Worm (Caenorhabditis elegans): ENCODE measurements around the gene B0416.4.

B0416.4 gene

DNA sequence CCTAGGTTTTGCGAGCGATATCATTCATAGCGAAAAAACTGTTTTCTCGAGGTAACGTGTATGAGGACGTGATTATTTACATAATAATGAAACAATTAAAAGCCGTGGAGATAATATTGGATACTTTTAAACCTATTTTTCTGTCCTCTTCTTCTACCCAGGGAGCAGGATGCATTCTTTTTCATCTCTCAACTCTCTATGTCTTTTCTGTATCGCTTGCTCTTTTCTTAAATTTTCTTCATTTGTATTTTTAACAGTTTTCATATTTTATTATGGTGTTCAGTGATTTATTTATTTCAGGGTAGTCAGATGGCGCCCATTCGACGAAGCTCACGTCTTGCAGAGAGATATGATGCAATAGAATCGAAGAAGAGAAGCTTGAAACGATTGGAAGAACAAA, at the start of gene B0416.4:
B0416.4 (plus strand) TSS at position 301 of the 400 bp plus-strand sequence.
- no peak for TF ChIP-seq unc-62 (GFP tag; optimal IDR thresholded peaks at IDR 0.05)

DNA sequence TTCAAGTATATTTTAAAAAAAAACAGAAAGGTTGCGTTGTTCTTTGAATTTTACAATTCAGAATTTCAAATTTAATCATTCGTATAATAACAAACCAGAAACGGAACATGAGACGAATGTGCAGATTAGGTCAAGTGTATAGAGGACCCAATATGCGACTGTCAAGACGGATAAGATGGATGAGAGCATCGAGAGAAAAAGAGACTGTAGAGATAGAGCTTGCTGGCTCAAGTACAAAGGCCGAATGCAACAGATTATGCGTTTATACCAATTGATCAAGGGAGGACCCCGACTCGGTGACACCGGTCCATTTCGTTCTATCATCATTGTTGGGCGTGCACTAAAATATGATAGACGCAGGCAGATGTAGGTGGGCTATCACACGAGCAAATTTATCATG, 48.4 kb upstream of the B0416.4 start:
- TF ChIP-seq unc-62 (GFP tag; optimal IDR thresholded peaks at IDR 0.05), result no peak

- TF ChIP-seq unc-62 (GFP tag; optimal IDR thresholded peaks at IDR 0.05), result no peak
Observed at ce11 chrX:9231556-9231955, 47.2 kb upstream of the B0416.4 start.

DNA sequence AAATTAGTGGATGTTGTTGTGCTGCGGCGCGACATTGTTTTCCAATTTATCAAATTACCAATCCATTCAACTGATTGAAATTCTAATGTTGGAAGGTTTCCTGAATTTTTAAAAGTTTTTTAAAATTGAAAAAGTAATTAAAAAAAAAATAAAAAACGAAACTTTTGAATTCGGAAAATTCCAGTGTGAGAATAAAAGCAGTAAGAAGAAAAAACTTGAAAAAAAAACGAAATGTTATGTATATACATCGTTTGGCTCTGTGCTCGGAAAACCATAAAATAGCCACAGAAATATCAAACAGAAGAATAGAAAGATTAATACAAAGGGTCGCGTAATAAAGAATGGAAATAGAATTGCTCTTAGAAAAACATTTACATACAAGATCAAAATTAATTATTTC, 46.7 kb upstream of the B0416.4 start, which contains the start of gene vav-1:
vav-1 (minus strand) TSS at position 101 of the 400 bp plus-strand sequence.
- no peak for TF ChIP-seq unc-62 (GFP tag; optimal IDR thresholded peaks at IDR 0.05)

ce11 chrX:9233805-9234204, 44.9 kb upstream of the B0416.4 start:
- TF ChIP-seq unc-62 (GFP tag; optimal IDR thresholded peaks at IDR 0.05), result no peak

DNA sequence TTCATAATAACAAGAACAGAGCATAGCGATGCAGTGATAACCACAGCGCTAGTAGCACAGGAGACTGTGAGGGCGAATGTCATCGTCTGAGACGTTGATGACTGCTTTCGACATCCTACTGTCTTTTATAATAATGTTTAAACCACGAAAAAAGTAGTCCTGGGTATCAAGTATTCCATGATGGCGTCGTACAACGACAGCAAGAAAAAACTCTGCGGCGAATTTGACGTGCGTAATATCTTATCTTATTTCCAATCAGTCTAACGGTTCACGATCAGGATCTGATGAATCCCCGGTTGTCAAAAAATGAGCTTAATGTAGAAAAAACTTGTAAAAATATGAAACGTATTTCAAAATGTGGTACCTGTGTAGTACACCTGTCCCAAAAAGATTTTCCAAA, 44.2 kb upstream of the B0416.4 start, which contains the start of gene col-175:
col-175 (minus strand) TSS at position 101 of the 400 bp plus-strand sequence.
- no peak for TF ChIP-seq unc-62 (GFP tag; optimal IDR thresholded peaks at IDR 0.05)

- no peak for TF ChIP-seq unc-62 (GFP tag; optimal IDR thresholded peaks at IDR 0.05)
Observed at ce11 chrX:9237708-9238107, 41.0 kb upstream of the B0416.4 start.

DNA sequence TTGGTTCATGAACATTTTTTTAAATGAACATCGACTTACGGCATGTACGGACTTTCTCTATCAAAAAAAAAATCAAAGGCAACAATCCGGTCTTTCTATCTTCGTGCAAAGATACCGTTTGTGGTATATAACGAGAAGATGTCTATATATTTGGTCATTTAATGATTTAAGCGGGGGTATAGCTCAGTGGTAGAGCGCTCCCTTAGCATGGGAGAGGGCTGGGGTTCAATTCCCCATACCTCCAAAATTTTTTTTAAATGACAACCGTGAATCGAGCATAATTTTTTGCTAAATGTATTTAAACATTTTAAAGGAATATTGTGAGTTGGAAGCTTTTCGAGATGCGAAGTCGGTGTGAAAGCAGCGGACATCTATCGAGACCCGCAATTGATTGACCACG, 40.1 kb upstream of the B0416.4 start:
- no peak for TF ChIP-seq unc-62 (GFP tag; optimal IDR thresholded peaks at IDR 0.05)

ce11 chrX:9242123-9242522, 36.6 kb upstream of the B0416.4 start, which contains the start of gene lgc-4:
lgc-4 (minus strand) TSS chrX:9242223.
- no peak for TF ChIP-seq unc-62 (GFP tag; optimal IDR thresholded peaks at IDR 0.05)

DNA sequence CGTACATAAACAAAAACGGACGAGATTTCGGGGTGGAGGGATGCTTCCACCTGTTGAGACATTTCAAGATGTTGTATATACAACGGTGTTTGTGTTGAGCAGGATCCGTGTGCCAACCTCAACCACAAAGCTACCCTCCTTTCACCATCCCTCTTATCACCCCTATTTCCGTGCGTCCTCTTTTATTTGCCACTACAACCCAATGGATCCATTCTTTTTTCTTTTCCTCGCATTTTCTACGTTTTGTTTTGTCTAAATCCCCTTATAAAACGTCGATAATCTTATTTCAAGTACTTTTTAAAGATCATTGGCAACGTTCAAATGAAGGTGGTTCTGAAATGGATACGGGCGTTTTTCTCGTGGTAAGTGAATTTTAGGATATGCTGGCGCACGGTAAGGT, 35.5 kb upstream of the B0416.4 start, which contains the start of gene gpa-12:
gpa-12 (plus strand) TSS at position 301 of the 400 bp plus-strand sequence.
- TF ChIP-seq unc-62 (GFP tag; optimal IDR thresholded peaks at IDR 0.05), result no peak

DNA sequence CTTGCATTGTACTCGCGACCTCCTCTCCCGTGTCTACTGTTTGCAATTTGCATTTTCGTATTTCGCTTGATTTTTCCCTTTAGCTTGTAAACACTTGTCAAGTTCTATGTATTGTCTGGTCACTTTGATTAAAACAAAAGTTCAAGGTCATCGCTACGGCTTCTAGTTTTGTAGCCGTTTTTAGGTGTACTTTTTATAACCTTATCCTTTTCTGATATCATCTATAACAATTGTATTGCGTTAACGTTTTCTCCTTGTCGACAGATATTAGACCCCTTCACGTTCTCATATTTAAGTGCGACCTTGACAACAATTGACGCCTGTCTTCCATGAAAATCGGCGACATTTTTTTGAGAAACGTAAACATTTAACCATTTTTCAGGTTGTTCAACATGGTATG, 32.1 kb upstream of the B0416.4 start:
- no peak for TF ChIP-seq unc-62 (GFP tag; optimal IDR thresholded peaks at IDR 0.05)

ce11 chrX:9248083-9248805, 30.5 kb upstream of the B0416.4 start:
- TF ChIP-seq unc-62 (GFP tag; optimal IDR thresholded peaks at IDR 0.05), result no peak

- TF ChIP-seq unc-62 (GFP tag; optimal IDR thresholded peaks at IDR 0.05), result no peak
Observed at ce11 chrX:9251488-9251887, 27.3 kb upstream of the B0416.4 start, which contains the start of gene pes-8. pes-8 (plus strand) TSS chrX:9251788.

DNA sequence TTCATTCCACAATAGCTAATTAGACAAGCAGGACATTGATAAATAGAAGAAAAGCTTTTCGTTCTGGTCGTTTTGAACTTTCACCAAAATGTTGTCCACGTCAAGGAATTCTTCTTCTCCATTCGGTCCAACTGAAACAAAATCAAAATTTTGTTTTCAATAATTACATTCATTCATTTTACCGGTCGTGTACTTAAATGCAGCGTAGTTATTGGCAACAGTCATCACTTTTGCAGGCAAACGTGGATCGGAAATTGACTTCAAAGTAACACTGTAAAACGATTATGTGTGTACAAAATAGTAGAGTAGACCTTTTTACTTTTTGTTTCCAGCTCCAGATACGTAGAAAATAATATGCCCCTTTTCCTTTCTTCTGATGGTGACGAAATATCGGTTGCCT, 22.8 kb upstream of the B0416.4 start:
- no peak for TF ChIP-seq unc-62 (GFP tag; optimal IDR thresholded peaks at IDR 0.05)

DNA sequence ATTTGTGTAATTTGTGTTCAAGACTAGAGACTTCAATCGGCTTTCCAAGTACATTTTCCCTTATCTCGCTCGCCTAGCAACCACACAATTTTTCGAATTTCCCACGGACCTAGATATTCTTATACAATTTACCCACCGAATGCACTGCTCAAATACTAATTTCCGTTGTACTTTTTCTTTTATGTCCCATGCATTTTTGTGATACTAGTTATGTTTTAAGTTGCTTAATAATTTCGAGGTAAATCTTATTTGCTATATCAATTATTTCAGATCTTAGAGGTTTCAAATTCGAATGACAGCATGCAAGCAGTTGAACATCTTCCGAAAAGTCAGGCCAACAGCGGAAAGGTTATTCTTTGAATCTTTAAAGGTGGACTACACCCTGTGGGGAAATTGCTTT, 19.2 kb upstream of the B0416.4 start, which contains the start of gene F18G5.1:
F18G5.1 (plus strand) TSS at position 301 of the 400 bp plus-strand sequence.
- TF ChIP-seq unc-62 (GFP tag; optimal IDR thresholded peaks at IDR 0.05), result no peak

DNA sequence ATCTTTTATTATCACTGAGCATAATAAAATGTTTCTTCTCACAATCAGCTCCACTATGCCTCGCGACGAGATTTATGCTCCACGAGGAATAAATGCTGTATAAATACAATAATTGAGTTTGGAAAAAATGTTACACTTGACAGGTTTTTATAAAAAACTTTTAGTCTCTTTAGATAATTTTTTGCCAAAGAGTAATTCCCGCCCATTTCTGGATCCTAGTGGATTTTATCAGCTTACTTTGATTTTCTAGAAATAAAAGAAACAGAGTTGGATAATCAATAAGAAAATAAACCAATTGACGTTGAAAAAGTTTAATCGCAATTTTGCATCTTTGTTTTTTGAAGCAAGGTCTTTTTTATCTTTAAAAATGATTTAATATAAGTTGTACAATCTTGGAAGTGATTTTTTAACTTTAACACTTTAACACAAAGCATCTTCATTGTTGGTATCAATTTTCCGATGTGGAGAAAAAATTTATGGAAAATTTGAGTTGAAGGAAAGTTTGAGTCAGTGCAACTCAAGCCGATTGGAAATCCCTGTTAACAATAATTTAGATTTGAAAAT, 17.0 kb upstream of the B0416.4 start:
- no peak for TF ChIP-seq unc-62 (GFP tag; optimal IDR thresholded peaks at IDR 0.05)

ce11 chrX:9264231-9264630, 14.5 kb upstream of the B0416.4 start, which contains the start of gene F18G5.6:
F18G5.6 (minus strand) TSS chrX:9264331.
- TF ChIP-seq unc-62 (GFP tag; optimal IDR thresholded peaks at IDR 0.05), result no peak
